Worm (Caenorhabditis elegans): ENCODE measurements around the gene W07A12.8.

Gene W07A12.8

ce11 chrII:9165762-9166460 lies at the start of gene W07A12.8:
Gene W07A12.8, minus strand, starts transcription at chrII:9165812.
- no peak for TF ChIP-seq ztf-28 (GFP tag; IDR thresholded peaks at IDR 0.05)
- TF ChIP-seq dox-1 (GFP tag; IDR thresholded peaks at IDR 0.05): peak; percentile 44; the same call in 1 of the 2 replicates
- TF ChIP-seq ets-4 (GFP tag; optimal IDR thresholded peaks at IDR 0.05): peak; percentile 28
- TF ChIP-seq nhr-80 (tag; optimal IDR thresholded peaks at IDR 0.05): peak; percentile 86
- peak; percentile 5 for TF ChIP-seq unc-62 (GFP tag; optimal IDR thresholded peaks at IDR 0.05)

ce11 chrII:9213055-9213708 lies 47.6 kb upstream of the W07A12.8 start, which contains the start of gene znfx-1:
Gene znfx-1, plus strand, starts transcription at chrII:9213658.
- TF ChIP-seq lin-54 (GFP tag; optimal IDR thresholded peaks at IDR 0.05) (peak; percentile 44), dox-1 (GFP tag; IDR thresholded peaks at IDR 0.05) (0 out of 2 replicates have a peak, but pooled peaks have one; percentile 24), snpc-3.4 (tag; optimal IDR thresholded peaks at IDR 0.05) (peak; percentile 84), madf-6 (GFP tag; IDR thresholded peaks at IDR 0.05) (peak; percentile 96), F10E7.11 (tag; optimal IDR thresholded peaks at IDR 0.05) (no peak), D2030.7 (GFP tag; IDR thresholded peaks at IDR 0.05) (peak; percentile 85), lsl-1 (GFP tag; optimal IDR thresholded peaks at IDR 0.05) (peak; percentile 96), tbp1 (GFP tag; optimal IDR thresholded peaks at IDR 0.05) (peak; percentile 50), snpc-1.1 (tag; optimal IDR thresholded peaks at IDR 0.05; ENCODE audit: insufficient read depth) (peak; percentile 79), rpc-1 (optimal IDR thresholded peaks at IDR 0.05) (no peak), rpc-1 (tag; optimal IDR thresholded peaks at IDR 0.05) (peak; percentile 0), B0019.2 (GFP tag; conservative IDR thresholded peaks at IDR 0.05) (peak; percentile 60; the same call in 1 of the 2 replicates), ceh-40 (GFP tag; IDR thresholded peaks at IDR 0.05) (no peak), madf-8 (GFP tag; conservative IDR thresholded peaks at IDR 0.05) (peak; percentile 86), Y53F4B.3 (GFP tag; IDR thresholded peaks at IDR 0.05) (no peak), hlh-12 (tag; optimal IDR thresholded peaks at IDR 0.05) (no peak), xnd-1 (tag; optimal IDR thresholded peaks at IDR 0.05) (peak; percentile 90), ceh-91 (GFP tag; IDR thresholded peaks at IDR 0.05) (peak; percentile 80), nfya-1 (tag; optimal IDR thresholded peaks at IDR 0.05; ENCODE audit: borderline replicate concordance, insufficient read depth) (no peak), die-1 (tag; optimal IDR thresholded peaks at IDR 0.05) (no peak), Y53G8AR.9 (GFP tag; conservative IDR thresholded peaks at IDR 0.05) (0 out of 2 replicates have a peak, but pooled peaks have one; percentile 24), snpc-1.3 (tag; optimal IDR thresholded peaks at IDR 0.05; ENCODE audit: insufficient read depth) (peak; percentile 62), tlf-1 (GFP tag; optimal IDR thresholded peaks at IDR 0.05) (no peak), F33H1.4 (GFP tag; IDR thresholded peaks at IDR 0.05) (peak; percentile 96), unc-130 (GFP tag; optimal IDR thresholded peaks at IDR 0.05) (peak; percentile 34), rcor-1 (GFP tag; IDR thresholded peaks at IDR 0.05) (peak; percentile 51; the same call in 1 of the 2 replicates), F57C9.4 (tag; optimal IDR thresholded peaks at IDR 0.05) (no peak), snpc-4 (GFP tag; optimal IDR thresholded peaks at IDR 0.05) (peak; percentile 13), snpc-4 (tag; optimal IDR thresholded peaks at IDR 0.05) (peak in 3 of 4 experiments; percentile 16 to 27 (median 18)), efl-1 (GFP tag; optimal IDR thresholded peaks at IDR 0.05) (peak; percentile 93), mes-4 (tag; optimal IDR thresholded peaks at IDR 0.05) (no peak), F49E8.2 (tag; optimal IDR thresholded peaks at IDR 0.05; ENCODE audit: insufficient read depth) (peak; percentile 75), dpl-1 (GFP tag; optimal IDR thresholded peaks at IDR 0.05) (peak; percentile 83)
